Worm (Caenorhabditis elegans): Measurements from ENCODE around the gene mrps-28.

The mrps-28 gene

ce11 chrV:19630569-19630968, 13.5 kb upstream of the mrps-28 start:
- TF ChIP-seq unc-62 (GFP tag; optimal IDR thresholded peaks at IDR 0.05) = no peak

- no peak for TF ChIP-seq unc-62 (GFP tag; optimal IDR thresholded peaks at IDR 0.05)
These were observed 11.5 kb upstream of the mrps-28 start, which contains the start of gene Y43F8C.5 for ce11 chrV:19632546-19632945. Gene Y43F8C.5 (minus strand): TSS chrV:19632646.

- no peak for TF ChIP-seq unc-62 (GFP tag; optimal IDR thresholded peaks at IDR 0.05)
These were observed 11.1 kb upstream of the mrps-28 start for ce11 chrV:19632948-19633347.

- TF ChIP-seq unc-62 (GFP tag; optimal IDR thresholded peaks at IDR 0.05) = no peak
These were observed 9.8 kb upstream of the mrps-28 start for ce11 chrV:19634197-19634596.

ce11 chrV:19636194-19636584, 7.8 kb upstream of the mrps-28 start:
- TF ChIP-seq unc-62 (GFP tag; optimal IDR thresholded peaks at IDR 0.05) = no peak

ce11 chrV:19637890-19638289, 6.1 kb upstream of the mrps-28 start:
- TF ChIP-seq unc-62 (GFP tag; optimal IDR thresholded peaks at IDR 0.05) = no peak

ce11 chrV:19640808-19641207, 3.2 kb upstream of the mrps-28 start, which contains the start of gene Y43F8C.6:
Gene Y43F8C.6 (minus strand): TSS chrV:19640908.
- no peak for TF ChIP-seq unc-62 (GFP tag; optimal IDR thresholded peaks at IDR 0.05)

- no peak for TF ChIP-seq unc-62 (GFP tag; optimal IDR thresholded peaks at IDR 0.05)
These were observed 1.0 kb upstream of the mrps-28 start for ce11 chrV:19643015-19643414.

- TF ChIP-seq unc-62 (GFP tag; optimal IDR thresholded peaks at IDR 0.05) = no peak
These were observed 1.6 kb downstream of the mrps-28 start, which contains the start of gene Y43F8C.9 for ce11 chrV:19645572-19646155. Gene Y43F8C.9 (plus strand): TSS chrV:19646105.

- TF ChIP-seq unc-62 (GFP tag; optimal IDR thresholded peaks at IDR 0.05) = no peak
These were observed 11.1 kb downstream of the mrps-28 start, which contains the start of gene dmd-3 for ce11 chrV:19655151-19655550. Gene dmd-3 (minus strand): TSS chrV:19655251.

ce11 chrV:19664574-19664973, 20.5 kb downstream of the mrps-28 start:
- no peak for TF ChIP-seq unc-62 (GFP tag; optimal IDR thresholded peaks at IDR 0.05)

ce11 chrV:19666308-19666707, 22.3 kb downstream of the mrps-28 start:
- no peak for TF ChIP-seq unc-62 (GFP tag; optimal IDR thresholded peaks at IDR 0.05)

ce11 chrV:19667716-19668115, 23.7 kb downstream of the mrps-28 start:
- TF ChIP-seq unc-62 (GFP tag; optimal IDR thresholded peaks at IDR 0.05) = no peak

ce11 chrV:19668213-19668612, 24.2 kb downstream of the mrps-28 start:
- TF ChIP-seq unc-62 (GFP tag; optimal IDR thresholded peaks at IDR 0.05) = no peak

- TF ChIP-seq unc-62 (GFP tag; optimal IDR thresholded peaks at IDR 0.05) = no peak
These were observed 25.9 kb downstream of the mrps-28 start, which contains the start of gene Y43F8C.11 for ce11 chrV:19669959-19670358. Gene Y43F8C.11 (plus strand): TSS chrV:19670259.

ce11 chrV:19670866-19671265, 26.8 kb downstream of the mrps-28 start:
- no peak for TF ChIP-seq unc-62 (GFP tag; optimal IDR thresholded peaks at IDR 0.05)

ce11 chrV:19671816-19672215, 27.8 kb downstream of the mrps-28 start:
- TF ChIP-seq unc-62 (GFP tag; optimal IDR thresholded peaks at IDR 0.05) = no peak

ce11 chrV:19672357-19672756, 28.3 kb downstream of the mrps-28 start:
- no peak for TF ChIP-seq unc-62 (GFP tag; optimal IDR thresholded peaks at IDR 0.05)
